Worm (Caenorhabditis elegans): ENCODE results near the gene mab-23.

- TF ChIP-seq flt-1 (GFP tag; IDR thresholded peaks at IDR 0.05) (no peak), ama-1 (optimal IDR thresholded peaks at IDR 0.05) (no peak), tbx-11 (GFP tag; IDR thresholded peaks at IDR 0.05) (no peak), pes-1 (GFP tag; IDR thresholded peaks at IDR 0.05) (no peak), tra-4 (tag; optimal IDR thresholded peaks at IDR 0.05) (no peak), hnd-1 (tag; optimal IDR thresholded peaks at IDR 0.05) (no peak), sea-1 (GFP tag; conservative IDR thresholded peaks at IDR 0.05) (no peak), ets-7 (tag; optimal IDR thresholded peaks at IDR 0.05) (no peak), hmg-4 (GFP tag; optimal IDR thresholded peaks at IDR 0.05) (no peak), ceh-36 (tag; optimal IDR thresholded peaks at IDR 0.05) (no peak)
Measured at ce11 chrV:10594810-10595209, 38.0 kb upstream of the mab-23 start, which contains the start of gene T21C9.11.
